Worm (Caenorhabditis elegans): Measurements from ENCODE around the gene gly-8.
A peak's percentile ranks its signal among the peaks of the same experiment; 100 is the strongest.

ce11 chrIII:11580428-11580885, 44.6 kb upstream of the gly-8 start, which contains the start of gene Y66D12A.7:
- TF ChIP-seq madf-8 (GFP tag; conservative IDR thresholded peaks at IDR 0.05), result no peak
- no peak for TF ChIP-seq unc-62 (GFP tag; optimal IDR thresholded peaks at IDR 0.05)
- peak in 1 of 3 experiments; percentile 17 for TF ChIP-seq lin-35 (GFP tag; optimal IDR thresholded peaks at IDR 0.05)
- TF ChIP-seq F55B11.4 (tag; optimal IDR thresholded peaks at IDR 0.05; ENCODE audit: borderline replicate concordance, insufficient read depth), result no peak
- no peak for TF ChIP-seq F37B4.10 (GFP tag; IDR thresholded peaks at IDR 0.05)
- TF ChIP-seq madf-10 (tag; optimal IDR thresholded peaks at IDR 0.05), result no peak
- TF ChIP-seq dpff-1 (tag; optimal IDR thresholded peaks at IDR 0.05), result no peak

Measured in whole organism, young adult.